Fruit fly (Drosophila melanogaster) whole organism, embryonic: ENCODE results near the gene Ubqn.
A peak's percentile ranks its signal among the peaks of the same experiment; 100 is the strongest.

Experiments
- Aef1 ChIP-seq: fragments of 200-800 bp; sonication (Bioruptor generic); IDR thresholded peaks from 3 replicates; pipeline ENCODE4 v1.3.6; 2022; ENCODE audit warnings: missing biosample characterization, missing genetic modification characterization
- Atf3 ChIP-seq: fragments of 200-800 bp; sonication (Bioruptor generic); optimal IDR thresholded peaks from 3 replicates; lab custom pipeline; 2016; ENCODE audit warnings: missing biosample characterization, missing genetic modification characterization
- CG1024 ChIP-seq: fragments of 200-800 bp; sonication (Bioruptor generic); IDR thresholded peaks from 2 replicates; pipeline ENCODE4 v1.3.6; 2022; ENCODE audit warnings: missing biosample characterization, missing genetic modification characterization
- CG10321 ChIP-seq: fragments of 200-800 bp; sonication (Bioruptor generic); IDR thresholded peaks from 2 replicates; pipeline ENCODE4 v1.3.6; 2022; ENCODE audit warnings: missing biosample characterization, missing genetic modification characterization
- CG10959 ChIP-seq: fragments of 200-800 bp; sonication (Bioruptor generic); IDR thresholded peaks from 2 replicates; pipeline ENCODE4 v1.3.6; 2022; ENCODE audit warnings: missing biosample characterization, missing genetic modification characterization
- CG11560 ChIP-seq: fragments of 200-800 bp; sonication (Bioruptor generic); IDR thresholded peaks from 3 replicates; pipeline ENCODE4 v1.3.6; 2022; ENCODE audit warnings: missing biosample characterization, missing genetic modification characterization
- CG12659 ChIP-seq: fragments of 200-800 bp; sonication (Bioruptor generic); optimal IDR thresholded peaks from 3 replicates; lab custom pipeline; 2017; ENCODE audit warnings: mild to moderate bottlenecking, missing biosample characterization, missing genetic modification reagents, missing genetic modification characterization
- CG13296 ChIP-seq: fragments of 200-800 bp; sonication (Bioruptor generic); optimal IDR thresholded peaks from 3 replicates; lab custom pipeline; 2018; ENCODE audit warnings: missing biosample characterization, mild to moderate bottlenecking, missing genetic modification characterization
- CG13894 ChIP-seq: fragments of 200-800 bp; sonication (Bioruptor generic); optimal IDR thresholded peaks from 3 replicates; lab custom pipeline; 2018; ENCODE audit warnings: missing biosample characterization, mild to moderate bottlenecking, missing genetic modification characterization, moderate library complexity
- CG14050 ChIP-seq: fragments of 200-800 bp; sonication (Bioruptor generic); IDR thresholded peaks from 3 replicates; pipeline ENCODE4 v1.3.6; 2022; ENCODE audit warnings: missing biosample characterization, missing genetic modification characterization
- CG15601 ChIP-seq: fragments of 200-800 bp; sonication (Bioruptor generic); optimal IDR thresholded peaks from 3 replicates; lab custom pipeline; 2019; ENCODE audit warnings: missing biosample characterization, mild to moderate bottlenecking, missing genetic modification characterization, moderate library complexity
- CG17328 ChIP-seq: fragments of 200-800 bp; sonication (Bioruptor generic); IDR thresholded peaks from 2 replicates; pipeline ENCODE4 v1.3.6; 2022; ENCODE audit warnings: missing biosample characterization, missing genetic modification characterization
- CG2129 ChIP-seq: fragments of 200-800 bp; sonication (Bioruptor generic); IDR thresholded peaks from 2 replicates; pipeline ENCODE4 v1.3.6; 2022; ENCODE audit warnings: missing biosample characterization, missing genetic modification characterization; ENCODE audit not compliant: partially characterized antibody
- CG33213 ChIP-seq: fragments of 200-800 bp; sonication (Bioruptor generic); optimal IDR thresholded peaks from 3 replicates; lab custom pipeline; 2016; ENCODE audit warnings: missing biosample characterization, missing genetic modification characterization
- CG33557 ChIP-seq: fragments of 200-800 bp; sonication (Bioruptor generic); optimal IDR thresholded peaks from 2 replicates; lab custom pipeline; 2019; ENCODE audit warnings: missing biosample characterization, mild to moderate bottlenecking, missing genetic modification characterization, moderate library complexity
- CG4328 ChIP-seq: fragments of 200-800 bp; sonication (Bioruptor generic); optimal IDR thresholded peaks from 3 replicates; lab custom pipeline; 2017; ENCODE audit warnings: missing biosample characterization, missing genetic modification reagents, missing genetic modification characterization
- CG4820 ChIP-seq: fragments of 200-800 bp; sonication (Bioruptor generic); optimal IDR thresholded peaks from 3 replicates; lab custom pipeline; 2016; ENCODE audit warnings: missing biosample characterization, missing genetic modification characterization
- CG6765 ChIP-seq: fragments of 200-800 bp; sonication (Bioruptor generic); optimal IDR thresholded peaks from 3 replicates; lab custom pipeline; 2017; ENCODE audit warnings: missing biosample characterization, mild to moderate bottlenecking, missing genetic modification characterization
- CG6791 ChIP-seq: fragments of 200-800 bp; sonication (Bioruptor generic); IDR thresholded peaks from 3 replicates; pipeline ENCODE4 v1.3.6; 2022; ENCODE audit warnings: missing biosample characterization, missing genetic modification characterization; ENCODE audit not compliant: partially characterized antibody
- CG6854 ChIP-seq: fragments of 200-800 bp; sonication (Bioruptor generic); optimal IDR thresholded peaks from 3 replicates; lab custom pipeline; 2017; ENCODE audit warnings: missing biosample characterization, mild to moderate bottlenecking, missing genetic modification characterization
- CG7556 ChIP-seq: fragments of 200-800 bp; sonication (Bioruptor generic); optimal IDR thresholded peaks from 2 replicates; lab custom pipeline; 2017; ENCODE audit warnings: missing biosample characterization, mild to moderate bottlenecking, missing genetic modification characterization
- CG8281 ChIP-seq: fragments of 200-800 bp; sonication (Bioruptor generic); optimal IDR thresholded peaks from 2 replicates; lab custom pipeline; 2018; ENCODE audit warnings: missing biosample characterization, mild to moderate bottlenecking, missing genetic modification characterization, moderate library complexity
- Gsc ChIP-seq: fragments of 200-800 bp; sonication (Bioruptor generic); IDR thresholded peaks from 2 replicates; pipeline ENCODE4 v1.3.6; 2022; ENCODE audit warnings: missing biosample characterization, missing genetic modification characterization
- HLH3B ChIP-seq: fragments of 200-800 bp; sonication (Bioruptor generic); IDR thresholded peaks from 2 replicates; pipeline ENCODE4 v1.3.6; 2022; ENCODE audit warnings: missing biosample characterization, missing genetic modification characterization
- HLH4C ChIP-seq: fragments of 200-800 bp; sonication (Bioruptor generic); IDR thresholded peaks from 3 replicates; pipeline ENCODE4 v1.3.6; 2022; ENCODE audit warnings: missing biosample characterization, missing genetic modification characterization; ENCODE audit not compliant: partially characterized antibody
- HLH54F ChIP-seq: fragments of 200-800 bp; sonication (Bioruptor generic); optimal IDR thresholded peaks from 3 replicates; lab custom pipeline; 2016; ENCODE audit warnings: missing biosample characterization, missing genetic modification characterization
- Hand ChIP-seq: fragments of 200-800 bp; sonication (Bioruptor generic); optimal IDR thresholded peaks from 2 replicates; lab custom pipeline; 2017; ENCODE audit warnings: mild to moderate bottlenecking, missing biosample characterization, missing genetic modification reagents, missing genetic modification characterization
- HmgZ ChIP-seq: fragments of 200-800 bp; sonication (Bioruptor generic); optimal IDR thresholded peaks from 2 replicates; lab custom pipeline; 2018; ENCODE audit warnings: missing biosample characterization, mild to moderate bottlenecking, missing genetic modification characterization
- Oli ChIP-seq: fragments of 200-800 bp; sonication (Bioruptor generic); optimal IDR thresholded peaks from 2 replicates; lab custom pipeline; 2018; ENCODE audit warnings: missing biosample characterization, mild to moderate bottlenecking, missing genetic modification characterization, moderate library complexity
- Pdp1 ChIP-seq, 2 experiments: fragments of 200-800 bp; sonication (Bioruptor generic); optimal IDR thresholded peaks; 3 replicates each; lab custom pipeline; 2016; ENCODE audit warnings: missing biosample characterization in 2 of 2, missing genetic modification characterization in 2 of 2, mild to moderate bottlenecking in 1 of 2, moderate library complexity in 1 of 2
- Ravus ChIP-seq: fragments of 200-800 bp; sonication (Bioruptor generic); IDR thresholded peaks from 2 replicates; pipeline ENCODE4 v1.3.6; 2022; ENCODE audit warnings: missing biosample characterization, missing genetic modification characterization
- Rfx ChIP-seq: fragments of 200-800 bp; sonication (Bioruptor generic); IDR thresholded peaks from 2 replicates; pipeline ENCODE4 v1.3.6; 2022; ENCODE audit warnings: missing biosample characterization, missing genetic modification characterization
- Tbp ChIP-seq: fragments of >200 bp; optimal IDR thresholded peaks from 2 replicates; lab custom pipeline; 2018; ENCODE audit warnings: missing biosample characterization, missing genetic modification characterization
- ac ChIP-seq: fragments of 200-800 bp; sonication (Bioruptor generic); optimal IDR thresholded peaks from 3 replicates; lab custom pipeline; 2017; ENCODE audit warnings: missing biosample characterization, mild to moderate bottlenecking, missing genetic modification characterization
- aop ChIP-seq: fragments of 200-800 bp; sonication (Bioruptor generic); IDR thresholded peaks from 2 replicates; pipeline ENCODE4 v1.3.6; 2022; ENCODE audit warnings: missing biosample characterization, missing genetic modification characterization
- ash1 ChIP-seq: fragments of 200-800 bp; sonication (Bioruptor generic); optimal IDR thresholded peaks from 2 replicates; lab custom pipeline; 2018; ENCODE audit warnings: missing biosample characterization, mild to moderate bottlenecking, missing genetic modification characterization
- bowl ChIP-seq: fragments of 200-800 bp; sonication (Bioruptor generic); IDR thresholded peaks from 2 replicates; pipeline ENCODE4 v1.3.6; 2022; ENCODE audit warnings: missing biosample characterization, missing genetic modification characterization
- dm ChIP-seq: fragments of 200-800 bp; sonication (Bioruptor generic); optimal IDR thresholded peaks from 3 replicates; lab custom pipeline; 2016; ENCODE audit warnings: missing biosample characterization, missing genetic modification characterization
- fu2 ChIP-seq: fragments of 200-800 bp; sonication (Bioruptor generic); optimal IDR thresholded peaks from 2 replicates; lab custom pipeline; 2016; ENCODE audit warnings: missing biosample characterization, missing genetic modification characterization
- h ChIP-seq: fragments of >200 bp; optimal IDR thresholded peaks from 2 replicates; lab custom pipeline; 2017
- her ChIP-seq: fragments of 200-800 bp; sonication (Bioruptor generic); optimal IDR thresholded peaks from 2 replicates; lab custom pipeline; 2016; ENCODE audit warnings: missing biosample characterization, missing genetic modification characterization
- lab ChIP-seq: fragments of 200-800 bp; sonication (Bioruptor generic); optimal IDR thresholded peaks from 3 replicates; lab custom pipeline; 2017; ENCODE audit warnings: missing biosample characterization, missing genetic modification characterization, mild to moderate bottlenecking, moderate library complexity, missing genetic modification reagents
- nerfin-2 ChIP-seq: fragments of 200-800 bp; sonication (Bioruptor generic); IDR thresholded peaks from 2 replicates; pipeline ENCODE4 v1.3.6; 2022; ENCODE audit warnings: missing biosample characterization, missing genetic modification characterization; ENCODE audit not compliant: partially characterized antibody
- odd ChIP-seq: fragments of 200-800 bp; sonication (Bioruptor generic); optimal IDR thresholded peaks from 2 replicates; lab custom pipeline; 2017; ENCODE audit warnings: missing biosample characterization, mild to moderate bottlenecking, missing genetic modification characterization
- p53 ChIP-seq: fragments of 200-800 bp; sonication (Bioruptor generic); optimal IDR thresholded peaks from 2 replicates; lab custom pipeline; 2016; ENCODE audit warnings: missing biosample characterization, missing genetic modification characterization
- sc ChIP-seq, 3 experiments: fragments of >200 bp in 2 of 3; fragments of 200-800 bp in 1 of 3; sonication (Bioruptor generic) in 1 of 3; optimal IDR thresholded peaks; 2 replicates in 2 of 3; 3 replicates in 1 of 3; lab custom pipeline; 2017; ENCODE audit warnings: mild to moderate bottlenecking in 1 of 3, missing biosample characterization in 1 of 3, missing genetic modification characterization in 1 of 3, missing genetic modification reagents in 1 of 3
- slbo ChIP-seq: fragments of 200-800 bp; sonication (Bioruptor generic); IDR thresholded peaks from 2 replicates; pipeline ENCODE4 v1.3.6; 2022; ENCODE audit warnings: missing biosample characterization, missing genetic modification characterization
- ssp ChIP-seq: fragments of 200-800 bp; sonication (Bioruptor generic); IDR thresholded peaks from 2 replicates; pipeline ENCODE4 v1.3.6; 2022; ENCODE audit warnings: missing biosample characterization, missing genetic modification characterization
- ttk ChIP-seq: fragments of 200-800 bp; sonication (Bioruptor generic); IDR thresholded peaks from 2 replicates; pipeline ENCODE4 v2.1.2; 2022; ENCODE audit warnings: missing biosample characterization, missing genetic modification characterization
- unc-4 ChIP-seq: fragments of 200-800 bp; sonication (Bioruptor generic); IDR thresholded peaks from 2 replicates; pipeline ENCODE4 v1.3.6; 2022; ENCODE audit warnings: missing biosample characterization, missing genetic modification characterization; ENCODE audit not compliant: partially characterized antibody
- yki ChIP-seq: fragments of >200 bp; optimal IDR thresholded peaks from 3 replicates; lab custom pipeline; 2018

The Ubqn gene

DNA sequence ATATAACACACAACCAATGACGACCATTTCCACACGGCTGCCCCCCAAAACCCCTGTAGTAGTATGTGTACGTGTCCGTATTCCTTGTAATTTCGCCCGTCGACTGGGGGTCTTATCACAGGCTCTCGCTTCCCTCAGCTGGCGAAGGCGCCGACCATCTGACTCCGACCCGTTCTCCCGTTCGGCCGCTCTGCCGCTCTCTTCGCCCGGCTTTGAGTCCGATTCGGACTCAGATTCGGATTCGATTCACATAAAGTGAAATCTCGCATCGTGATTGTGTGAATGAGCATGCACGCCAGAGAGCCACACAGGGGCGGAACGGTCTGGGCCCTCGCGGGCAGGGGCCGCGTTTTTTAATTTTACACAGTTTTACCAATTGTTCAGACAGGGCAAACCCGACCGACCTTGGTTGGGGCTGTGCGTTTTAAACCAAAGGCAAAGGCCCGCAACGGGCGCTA lies 17.9 kb upstream of the Ubqn start (continued):
- TF ChIP-seq HLH54F (GFP tag; lab: Kevin White, UChicago) (no peak), CG13894 (tag; lab: Kevin White, UChicago) (no peak), yki (lab: Kevin White, UChicago) (no peak), Hand (GFP tag; lab: Kevin White, UChicago) (no peak), CG4328 (GFP tag; lab: Kevin White, UChicago) (no peak), CG13296 (GFP tag; lab: Kevin White, UChicago) (no peak), slbo (GFP tag; lab: Robert Waterston, UW) (peak; percentile 85), ssp (0 out of 2 replicates have a peak, but pooled peaks have one; percentile 18), CG6854 (GFP tag; lab: Kevin White, UChicago) (no peak), CG6791 (peak; percentile 71), ttk (GFP tag; lab: Robert Waterston, UW) (peak; percentile 41; the same call in 1 of the 2 replicates), aop (GFP tag; lab: Robert Waterston, UW) (no peak), p53 (GFP tag; lab: Kevin White, UChicago) (no peak), fu2 (GFP tag; lab: Kevin White, UChicago) (no peak), h (lab: Kevin White, UChicago) (no peak), Oli (no peak), CG33213 (GFP tag; lab: Kevin White, UChicago) (peak; percentile 3), CG10959 (GFP tag; lab: Robert Waterston, UW) (no peak), Tbp (no peak), HmgZ (tag; lab: Kevin White, UChicago) (peak; percentile 8), her (GFP tag; lab: Kevin White, UChicago) (no peak), CG14050 (GFP tag; lab: Robert Waterston, UW) (no peak), Atf3 (GFP tag; lab: Kevin White, UChicago) (no peak), Aef1 (GFP tag; lab: Robert Waterston, UW) (peak; percentile 73), Rfx (GFP tag; lab: Robert Waterston, UW) (peak; percentile 89), Pdp1 (GFP tag; optimal IDR thresholded peaks at IDR 0.05; lab: Kevin White, UChicago) (peak; percentile 27 to 43), CG2129 (no peak), odd (GFP tag; lab: Kevin White, UChicago) (no peak), CG11560 (tag; lab: Robert Waterston, UW) (0 out of 3 replicates have a peak, but pooled peaks have one; percentile 43), ac (GFP tag; lab: Kevin White, UChicago) (no peak), HLH4C (GFP tag; lab: Robert Waterston, UW) (peak; percentile 57; the same call in 2 of the 3 replicates), nerfin-2 (GFP tag; lab: Robert Waterston, UW) (peak; percentile 54; the same call in 1 of the 2 replicates), Gsc (GFP tag; lab: Robert Waterston, UW) (no peak), CG8281 (tag; lab: Kevin White, UChicago) (no peak), CG7556 (GFP tag; lab: Kevin White, UChicago) (no peak), CG15601 (tag; lab: Kevin White, UChicago) (no peak), CG6765 (GFP tag; lab: Kevin White, UChicago) (no peak), dm (GFP tag; lab: Kevin White, UChicago) (no peak), CG1024 (GFP tag; lab: Robert Waterston, UW) (peak; percentile 23; the same call in 1 of the 2 replicates), HLH3B (GFP tag; lab: Robert Waterston, UW) (0 out of 2 replicates have a peak, but pooled peaks have one; percentile 39), CG33557 (GFP tag; lab: Kevin White, UChicago) (no peak), CG10321 (GFP tag; lab: Robert Waterston, UW) (no peak), CG17328 (GFP tag; lab: Robert Waterston, UW) (peak; percentile 24; the same call in 1 of the 2 replicates), unc-4 (GFP tag; lab: Robert Waterston, UW) (no peak), ash1 (GFP tag; lab: Kevin White, UChicago) (no peak), CG12659 (GFP tag; lab: Kevin White, UChicago) (peak; percentile 3), lab (GFP tag; lab: Kevin White, UChicago) (no peak), Ravus (GFP tag; lab: Robert Waterston, UW) (no peak), CG4820 (GFP tag; lab: Kevin White, UChicago) (no peak), sc (optimal IDR thresholded peaks at IDR 0.05; lab: Kevin White, UChicago) (no peak), sc (GFP tag; optimal IDR thresholded peaks at IDR 0.05; lab: Kevin White, UChicago) (no peak), bowl (no peak; the same call in 1 of the 2 replicates)
